Worm (Caenorhabditis elegans) whole organism, young adult: ENCODE data around the gene F16G10.11.

Experiments used
- F39B2.1 ChIP-seq: fragments of 200-800 bp; sonication (Bioruptor generic); IDR thresholded peaks from 2 replicates; pipeline ENCODE4 v1.3.6; 2022; ENCODE audit warnings: missing genetic modification reagents, missing genetic modification characterization, missing compliant biosample characterization
- F49E8.2 ChIP-seq: sonication (generic microtip); optimal IDR thresholded peaks from 3 replicates; lab custom pipeline; 2017; ENCODE audit warnings: missing genetic modification characterization, mild to moderate bottlenecking, missing compliant biosample characterization, antibody characterized with exemption, moderate library complexity; ENCODE audit not compliant: insufficient read depth
- Y53F4B.3 ChIP-seq: fragments of 200-800 bp; sonication (Bioruptor generic); IDR thresholded peaks from 2 replicates; pipeline ENCODE4 v1.3.6; 2022; ENCODE audit warnings: missing genetic modification reagents, missing genetic modification characterization, missing compliant biosample characterization
- ama-1 ChIP-seq, 3 experiments: fragments of 150-350 bp in 1 of 3; sonication (generic microtip) in 2 of 3; optimal IDR thresholded peaks; 2 replicates each; lab custom pipeline; 2014 to 2018; ENCODE audit warnings: missing biosample characterization in 2 of 3, missing genetic modification characterization in 2 of 3, missing genetic modification reagents in 2 of 3
- bed-2 ChIP-seq: fragments of 200-800 bp; sonication (Bioruptor generic); IDR thresholded peaks from 2 replicates; pipeline ENCODE4 v1.3.6; 2022; ENCODE audit warnings: missing genetic modification reagents, missing genetic modification characterization, missing compliant biosample characterization
- egl-44 ChIP-seq: fragments of 200-800 bp; sonication (Bioruptor generic); IDR thresholded peaks from 2 replicates; pipeline ENCODE4 v1.3.6; 2022; ENCODE audit warnings: missing genetic modification reagents, missing genetic modification characterization, missing compliant biosample characterization
- him-1 ChIP-seq: sonication (generic microtip); optimal IDR thresholded peaks from 2 replicates; lab custom pipeline; 2016; ENCODE audit warnings: missing genotype, missing genetic modification reagents, missing genetic modification characterization, missing compliant biosample characterization
- let-607 ChIP-seq, 2 experiments: fragments of 200-800 bp in 1 of 2; sonication (Bioruptor generic) in 1 of 2; sonication (generic microtip) in 1 of 2; optimal IDR thresholded peaks; 2 replicates each; lab custom pipeline; 2016 to 2018; ENCODE audit warnings: mild to moderate bottlenecking in 2 of 2, missing compliant biosample characterization in 2 of 2, missing genetic modification characterization in 2 of 2, moderate library complexity in 2 of 2, missing genotype in 1 of 2
- pbrm-1 ChIP-seq: fragments of 200-800 bp; sonication (Bioruptor generic); IDR thresholded peaks from 2 replicates; pipeline ENCODE4 v1.3.6; 2022; ENCODE audit warnings: missing genetic modification reagents, missing genetic modification characterization, missing compliant biosample characterization
- rpc-1 ChIP-seq, 2 experiments: fragments of 150-350 bp in 1 of 2; sonication (generic microtip) in 1 of 2; optimal IDR thresholded peaks; 2 replicates each; lab custom pipeline; 2014 to 2018; ENCODE audit warnings: missing biosample characterization in 1 of 2, missing genetic modification characterization in 1 of 2, missing genetic modification reagents in 1 of 2, missing genotype in 1 of 2
- snpc-1.1 ChIP-seq: sonication (generic microtip); optimal IDR thresholded peaks from 2 replicates; lab custom pipeline; 2017; ENCODE audit warnings: missing genetic modification characterization, mild to moderate bottlenecking, missing compliant biosample characterization, antibody characterized with exemption, moderate library complexity, missing genotype, missing genetic modification reagents; ENCODE audit not compliant: insufficient read depth

DNA sequence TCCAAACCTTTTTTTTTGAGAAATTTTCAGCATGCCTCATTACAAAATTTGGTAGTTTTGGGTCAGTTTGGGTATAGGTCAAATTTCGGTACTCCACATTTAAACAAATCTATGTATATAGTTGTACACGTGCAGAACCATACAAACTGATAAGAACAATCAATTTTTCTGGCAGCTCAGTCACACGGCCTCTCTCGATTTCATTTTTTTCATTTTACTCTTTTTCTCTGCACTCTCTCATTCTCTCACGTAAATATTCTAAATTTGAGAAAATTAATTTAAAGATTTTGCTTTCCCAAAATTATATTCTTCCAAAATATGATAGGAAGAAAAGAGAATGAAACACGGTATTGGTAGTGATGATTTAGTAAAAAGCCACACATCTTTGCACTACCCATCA lies 27.5 kb upstream of the F16G10.11 start:
- TF ChIP-seq let-607 (tag; optimal IDR thresholded peaks at IDR 0.05; lab: Kevin White, UChicago), result no peak
- TF ChIP-seq F49E8.2 (tag; lab: Kevin White, UChicago), result no peak
- no peak for TF ChIP-seq F39B2.1 (GFP tag; lab: Robert Waterston, UW)
- no peak for TF ChIP-seq bed-2
- TF ChIP-seq egl-44 (GFP tag; lab: Robert Waterston, UW), result no peak
- no peak for TF ChIP-seq pbrm-1 (GFP tag; lab: Robert Waterston, UW)
- TF ChIP-seq snpc-1.1 (tag; lab: Kevin White, UChicago), result no peak
- TF ChIP-seq Y53F4B.3 (GFP tag; lab: Robert Waterston, UW), result no peak
- no peak for TF ChIP-seq him-1 (tag; lab: Kevin White, UChicago)
- TF ChIP-seq ama-1 (optimal IDR thresholded peaks at IDR 0.05; lab: Kevin White, UChicago), result no peak
- no peak for TF ChIP-seq ama-1 (GFP tag; optimal IDR thresholded peaks at IDR 0.05; lab: Kevin White, UChicago)
- no peak for TF ChIP-seq rpc-1 (optimal IDR thresholded peaks at IDR 0.05; lab: Kevin White, UChicago)
- no peak for TF ChIP-seq rpc-1 (tag; optimal IDR thresholded peaks at IDR 0.05; lab: Kevin White, UChicago)
